Fruit fly (Drosophila melanogaster) whole organism, embryonic: Measurements from ENCODE around the gene REG.

Source experiments
- Aef1 ChIP-seq: fragments of 200-800 bp; sonication (Bioruptor generic); IDR thresholded peaks from 3 replicates; pipeline ENCODE4 v1.3.6; 2022; ENCODE audit warnings: missing biosample characterization, missing genetic modification characterization
- Atf3 ChIP-seq: fragments of 200-800 bp; sonication (Bioruptor generic); optimal IDR thresholded peaks from 3 replicates; lab custom pipeline; 2016; ENCODE audit warnings: missing biosample characterization, missing genetic modification characterization
- CG10979 ChIP-seq: fragments of 200-800 bp; sonication (Bioruptor generic); optimal IDR thresholded peaks from 2 replicates; lab custom pipeline; 2018; ENCODE audit warnings: missing biosample characterization, mild to moderate bottlenecking, missing genetic modification characterization, moderate library complexity
- CG11695 ChIP-seq: fragments of 200-800 bp; sonication (Bioruptor generic); IDR thresholded peaks from 3 replicates; pipeline ENCODE4 v1.3.6; 2022; ENCODE audit warnings: missing biosample characterization, missing genetic modification characterization
- CG12769 ChIP-seq: fragments of 200-800 bp; sonication (Bioruptor generic); optimal IDR thresholded peaks from 2 replicates; lab custom pipeline; 2019; ENCODE audit warnings: missing biosample characterization, mild to moderate bottlenecking, missing genetic modification characterization, moderate library complexity
- CG14667 ChIP-seq: fragments of 200-800 bp; sonication (Bioruptor generic); IDR thresholded peaks from 2 replicates; pipeline ENCODE4 v1.3.6; 2022; ENCODE audit warnings: missing biosample characterization, missing genetic modification characterization
- CG14965 ChIP-seq: fragments of 200-800 bp; sonication (Bioruptor generic); optimal IDR thresholded peaks from 2 replicates; lab custom pipeline; 2016; ENCODE audit warnings: missing biosample characterization, missing genetic modification characterization, borderline replicate concordance
- CG1647 ChIP-seq: fragments of 200-800 bp; sonication (Bioruptor generic); optimal IDR thresholded peaks from 3 replicates; lab custom pipeline; 2016; ENCODE audit warnings: missing biosample characterization, missing genetic modification characterization
- CG17328 ChIP-seq: fragments of 200-800 bp; sonication (Bioruptor generic); IDR thresholded peaks from 2 replicates; pipeline ENCODE4 v1.3.6; 2022; ENCODE audit warnings: missing biosample characterization, missing genetic modification characterization
- CG30431 ChIP-seq: fragments of 200-800 bp; sonication (Bioruptor generic); optimal IDR thresholded peaks from 2 replicates; lab custom pipeline; 2017; ENCODE audit warnings: missing biosample characterization, missing genetic modification characterization
- CG32772 ChIP-seq: fragments of 200-800 bp; sonication (Bioruptor generic); IDR thresholded peaks from 2 replicates; pipeline ENCODE4 v1.3.6; 2022; ENCODE audit warnings: missing biosample characterization, missing genetic modification characterization
- CG33557 ChIP-seq: fragments of 200-800 bp; sonication (Bioruptor generic); optimal IDR thresholded peaks from 2 replicates; lab custom pipeline; 2019; ENCODE audit warnings: missing biosample characterization, mild to moderate bottlenecking, missing genetic modification characterization, moderate library complexity
- CG4404 ChIP-seq: fragments of 200-800 bp; sonication (Bioruptor generic); IDR thresholded peaks from 2 replicates; pipeline ENCODE4 v1.3.6; 2022; ENCODE audit warnings: missing biosample characterization, missing genetic modification characterization
- CG8089 ChIP-seq: fragments of 200-800 bp; sonication (Bioruptor generic); optimal IDR thresholded peaks from 3 replicates; lab custom pipeline; 2016; ENCODE audit warnings: missing biosample characterization, missing genetic modification characterization
- CG8359 ChIP-seq: fragments of 200-800 bp; sonication (Bioruptor generic); optimal IDR thresholded peaks from 2 replicates; lab custom pipeline; 2017; ENCODE audit warnings: missing biosample characterization, mild to moderate bottlenecking, missing genetic modification characterization, borderline replicate concordance
- CG9609 ChIP-seq: fragments of 200-800 bp; sonication (Bioruptor generic); optimal IDR thresholded peaks from 3 replicates; lab custom pipeline; 2016; ENCODE audit warnings: missing biosample characterization, missing genetic modification characterization
- CG9817 ChIP-seq: fragments of 200-800 bp; sonication (Bioruptor generic); optimal IDR thresholded peaks from 2 replicates; lab custom pipeline; 2018; ENCODE audit warnings: missing biosample characterization, mild to moderate bottlenecking, missing genetic modification characterization, moderate library complexity
- CG9876 ChIP-seq: fragments of 200-800 bp; sonication (Bioruptor generic); optimal IDR thresholded peaks from 2 replicates; lab custom pipeline; 2016; ENCODE audit warnings: missing biosample characterization, missing genetic modification characterization
- CTCF ChIP-seq: fragments of 200-800 bp; sonication (Bioruptor generic); optimal IDR thresholded peaks from 2 replicates; lab custom pipeline; 2017; ENCODE audit warnings: missing biosample characterization, mild to moderate bottlenecking, missing genetic modification characterization, moderate library complexity
- CoRest ChIP-seq: fragments of 200-800 bp; sonication (Bioruptor generic); optimal IDR thresholded peaks from 3 replicates; lab custom pipeline; 2018; ENCODE audit warnings: missing biosample characterization, mild to moderate bottlenecking, missing genetic modification characterization, moderate library complexity
- Doc3 ChIP-seq: fragments of 200-800 bp; sonication (Bioruptor generic); IDR thresholded peaks from 3 replicates; pipeline ENCODE4 v1.3.6; 2022; ENCODE audit warnings: missing biosample characterization, missing genetic modification characterization; ENCODE audit not compliant: partially characterized antibody
- Dp ChIP-seq: fragments of 200-800 bp; sonication (Bioruptor generic); optimal IDR thresholded peaks from 2 replicates; lab custom pipeline; 2018; ENCODE audit warnings: missing biosample characterization, mild to moderate bottlenecking, missing genetic modification characterization, moderate library complexity
- Hand ChIP-seq: fragments of 200-800 bp; sonication (Bioruptor generic); optimal IDR thresholded peaks from 2 replicates; lab custom pipeline; 2017; ENCODE audit warnings: mild to moderate bottlenecking, missing biosample characterization, missing genetic modification reagents, missing genetic modification characterization
- Hr3 ChIP-seq: fragments of 200-800 bp; sonication (Bioruptor generic); optimal IDR thresholded peaks from 3 replicates; lab custom pipeline; 2016; ENCODE audit warnings: missing biosample characterization, missing genetic modification characterization
- MBD-R2 ChIP-seq: fragments of 200-800 bp; sonication (Bioruptor generic); IDR thresholded peaks from 2 replicates; pipeline ENCODE4 v1.3.6; 2022; ENCODE audit warnings: missing biosample characterization, missing genetic modification characterization
- Mes4 ChIP-seq: fragments of 200-800 bp; sonication (Bioruptor generic); optimal IDR thresholded peaks from 2 replicates; lab custom pipeline; 2016; ENCODE audit warnings: missing biosample characterization, missing genetic modification characterization
- NfI ChIP-seq: fragments of 200-800 bp; sonication (Bioruptor generic); optimal IDR thresholded peaks from 3 replicates; lab custom pipeline; 2018; ENCODE audit warnings: missing biosample characterization, mild to moderate bottlenecking, missing genetic modification characterization, moderate library complexity
- Opbp ChIP-seq: fragments of 200-800 bp; sonication (Bioruptor generic); IDR thresholded peaks from 3 replicates; pipeline ENCODE4 v1.3.6; 2022; ENCODE audit warnings: missing biosample characterization, missing genetic modification characterization; ENCODE audit not compliant: partially characterized antibody
- Pdp1 ChIP-seq, 2 experiments: fragments of 200-800 bp; sonication (Bioruptor generic); optimal IDR thresholded peaks; 3 replicates each; lab custom pipeline; 2016; ENCODE audit warnings: missing biosample characterization in 2 of 2, missing genetic modification characterization in 2 of 2, mild to moderate bottlenecking in 1 of 2, moderate library complexity in 1 of 2
- ash1 ChIP-seq: fragments of 200-800 bp; sonication (Bioruptor generic); optimal IDR thresholded peaks from 2 replicates; lab custom pipeline; 2018; ENCODE audit warnings: missing biosample characterization, mild to moderate bottlenecking, missing genetic modification characterization
- az2 ChIP-seq: fragments of 200-800 bp; sonication (Bioruptor generic); optimal IDR thresholded peaks from 3 replicates; lab custom pipeline; 2016; ENCODE audit warnings: missing biosample characterization, missing genetic modification characterization
- cato ChIP-seq: fragments of 200-800 bp; sonication (Bioruptor generic); optimal IDR thresholded peaks from 2 replicates; lab custom pipeline; 2016; ENCODE audit warnings: missing biosample characterization, missing genetic modification characterization, borderline replicate concordance
- gcm ChIP-seq: fragments of 200-800 bp; sonication (Bioruptor generic); optimal IDR thresholded peaks from 2 replicates; lab custom pipeline; 2019; ENCODE audit warnings: missing biosample characterization, mild to moderate bottlenecking, missing genetic modification characterization, moderate library complexity
- hth ChIP-seq: fragments of >200 bp; optimal IDR thresholded peaks from 2 replicates; lab custom pipeline; 2017; ENCODE audit warnings: inconsistent platforms
- kah ChIP-seq: fragments of 200-800 bp; sonication (Bioruptor generic); optimal IDR thresholded peaks from 2 replicates; lab custom pipeline; 2018; ENCODE audit warnings: missing biosample characterization, mild to moderate bottlenecking, missing genetic modification characterization
- maf-S ChIP-seq: fragments of 200-800 bp; sonication (Bioruptor generic); optimal IDR thresholded peaks from 2 replicates; lab custom pipeline; 2016; ENCODE audit warnings: missing biosample characterization, missing genetic modification characterization
- mld ChIP-seq: fragments of 200-800 bp; sonication (Bioruptor generic); IDR thresholded peaks from 3 replicates; pipeline ENCODE4 v1.3.6; 2022; ENCODE audit warnings: missing biosample characterization, missing genetic modification characterization; ENCODE audit not compliant: partially characterized antibody
- nerfin-1 ChIP-seq: fragments of 200-800 bp; sonication (Bioruptor generic); optimal IDR thresholded peaks from 3 replicates; lab custom pipeline; 2019; ENCODE audit warnings: missing biosample characterization, mild to moderate bottlenecking, missing genetic modification characterization, moderate library complexity
- nom ChIP-seq: fragments of 200-800 bp; sonication (Bioruptor generic); optimal IDR thresholded peaks from 2 replicates; lab custom pipeline; 2017; ENCODE audit warnings: missing biosample characterization, missing genetic modification characterization, mild to moderate bottlenecking, moderate library complexity, missing genetic modification reagents
- pb ChIP-seq: fragments of 200-800 bp; sonication (Bioruptor generic); optimal IDR thresholded peaks from 3 replicates; lab custom pipeline; 2016; ENCODE audit warnings: missing biosample characterization, missing genetic modification characterization
- pnt ChIP-seq: fragments of 200-800 bp; sonication (Bioruptor generic); optimal IDR thresholded peaks from 3 replicates; lab custom pipeline; 2016; ENCODE audit warnings: missing biosample characterization, missing genetic modification characterization
- repo ChIP-seq: fragments of 200-800 bp; sonication (Bioruptor generic); optimal IDR thresholded peaks from 2 replicates; lab custom pipeline; 2016; ENCODE audit warnings: missing biosample characterization, missing genetic modification characterization
- shn ChIP-seq: fragments of 200-800 bp; sonication (Bioruptor generic); optimal IDR thresholded peaks from 3 replicates; lab custom pipeline; 2016; ENCODE audit warnings: missing biosample characterization, missing genetic modification characterization
- slou ChIP-seq: fragments of 200-800 bp; sonication (Bioruptor generic); optimal IDR thresholded peaks from 3 replicates; lab custom pipeline; 2016; ENCODE audit warnings: missing biosample characterization, missing genetic modification characterization
- slp2 ChIP-seq: fragments of 200-800 bp; sonication (Bioruptor generic); optimal IDR thresholded peaks from 2 replicates; lab custom pipeline; 2016; ENCODE audit warnings: missing biosample characterization, missing genetic modification characterization
- sob ChIP-seq: fragments of 200-800 bp; sonication (Bioruptor generic); IDR thresholded peaks from 2 replicates; pipeline ENCODE4 v1.3.6; 2022; ENCODE audit warnings: missing biosample characterization, missing genetic modification characterization
- tin ChIP-seq: fragments of 200-800 bp; sonication (Bioruptor generic); optimal IDR thresholded peaks from 3 replicates; lab custom pipeline; 2016; ENCODE audit warnings: missing biosample characterization, missing genetic modification characterization
- tio ChIP-seq: fragments of 200-800 bp; sonication (Bioruptor generic); optimal IDR thresholded peaks from 2 replicates; lab custom pipeline; 2017; ENCODE audit warnings: missing biosample characterization, missing genetic modification characterization, inconsistent platforms
- usp ChIP-seq: fragments of >200 bp; optimal IDR thresholded peaks from 2 replicates; lab custom pipeline; 2017; ENCODE audit warnings: missing biosample characterization, missing genetic modification characterization
- vnd ChIP-seq: fragments of 200-800 bp; sonication (Bioruptor generic); IDR thresholded peaks from 3 replicates; pipeline ENCODE4 v1.3.6; 2022; ENCODE audit warnings: missing biosample characterization, missing genetic modification characterization; ENCODE audit not compliant: partially characterized antibody

Gene REG

dm6 chrX:13232406-13233195 is 20.5 kb downstream of the REG start (continued):
- TF ChIP-seq slou, result no peak
- peak; percentile 65 for TF ChIP-seq Pdp1 (GFP tag; optimal IDR thresholded peaks at IDR 0.05; lab: Kevin White, UChicago)
- peak; percentile 70 for TF ChIP-seq pnt (GFP tag; lab: Kevin White, UChicago)
- peak; percentile 34 for TF ChIP-seq CG1647 (GFP tag; lab: Kevin White, UChicago)
- peak; percentile 51 for TF ChIP-seq CG8359 (GFP tag; lab: Kevin White, UChicago)
- TF ChIP-seq Dp, result no peak
- TF ChIP-seq CG14965 (GFP tag; lab: Kevin White, UChicago), result no peak
- peak; percentile 65 for TF ChIP-seq CG11695
- no peak for TF ChIP-seq vnd (GFP tag; lab: Robert Waterston, UW)
- TF ChIP-seq sob (GFP tag; lab: Robert Waterston, UW), result peak; percentile 77
- TF ChIP-seq CG32772 (GFP tag; lab: Robert Waterston, UW), result peak; percentile 79
- peak; percentile 80 for TF ChIP-seq CG17328 (GFP tag; lab: Robert Waterston, UW)
- TF ChIP-seq repo, result peak; percentile 23
- peak; percentile 68 for TF ChIP-seq Atf3 (GFP tag; lab: Kevin White, UChicago)
- peak; percentile 59 for TF ChIP-seq CG30431 (GFP tag; lab: Kevin White, UChicago)
- TF ChIP-seq mld, result no peak
- peak; percentile 24 for TF ChIP-seq tio
- TF ChIP-seq CG10979 (tag; lab: Kevin White, UChicago), result peak; percentile 70
- peak; percentile 53 for TF ChIP-seq gcm (GFP tag; lab: Kevin White, UChicago)
- TF ChIP-seq MBD-R2 (GFP tag; lab: Robert Waterston, UW), result peak; percentile 41; the same call in 1 of the 2 replicates
- peak; percentile 62 for TF ChIP-seq CG8089 (GFP tag; lab: Kevin White, UChicago)
- TF ChIP-seq CoRest, result peak; percentile 66
- no peak for TF ChIP-seq hth (lab: Kevin White, UChicago)
- peak; percentile 55 for TF ChIP-seq NfI
- TF ChIP-seq nerfin-1, result peak; percentile 38
- no peak for TF ChIP-seq Doc3 (GFP tag; lab: Robert Waterston, UW)
- no peak for TF ChIP-seq usp (GFP tag; lab: Kevin White, UChicago)
- TF ChIP-seq CG14667 (GFP tag; lab: Robert Waterston, UW), result peak; percentile 76
- TF ChIP-seq az2 (GFP tag; lab: Kevin White, UChicago), result peak; percentile 71
- TF ChIP-seq CG9817 (tag; lab: Kevin White, UChicago), result peak; percentile 43
- no peak for TF ChIP-seq CG33557 (GFP tag; lab: Kevin White, UChicago)
- TF ChIP-seq pb, result peak; percentile 56
- no peak for TF ChIP-seq Opbp (GFP tag; lab: Robert Waterston, UW)
- TF ChIP-seq CG4404, result peak; percentile 52; the same call in 1 of the 2 replicates
- peak; percentile 66 for TF ChIP-seq tin (GFP tag; lab: Kevin White, UChicago)
- TF ChIP-seq ash1 (GFP tag; lab: Kevin White, UChicago), result no peak
- peak; percentile 33 for TF ChIP-seq slp2 (GFP tag; lab: Kevin White, UChicago)
- peak; percentile 27 for TF ChIP-seq kah (GFP tag; lab: Kevin White, UChicago)
- peak; percentile 59 for TF ChIP-seq CG9609 (GFP tag; lab: Kevin White, UChicago)
- TF ChIP-seq CG12769 (tag; lab: Kevin White, UChicago), result peak; percentile 88
- TF ChIP-seq shn, result peak; percentile 50
- TF ChIP-seq CG9876 (GFP tag; lab: Kevin White, UChicago), result no peak
- peak; percentile 47 for TF ChIP-seq maf-S (GFP tag; lab: Kevin White, UChicago)
- TF ChIP-seq Hr3, result peak; percentile 65
- TF ChIP-seq Aef1 (GFP tag; lab: Robert Waterston, UW), result peak; percentile 83
- peak; percentile 24 for TF ChIP-seq cato
- no peak for TF ChIP-seq CTCF (GFP tag; lab: Kevin White, UChicago)
- no peak for TF ChIP-seq nom
- TF ChIP-seq Mes4, result peak; percentile 36
- TF ChIP-seq Hand, result peak; percentile 23
